Worm (Caenorhabditis elegans): ENCODE results near the gene ugt-20.

- no peak for TF ChIP-seq unc-62 (GFP tag; optimal IDR thresholded peaks at IDR 0.05 in 1 of 2)
- no peak for TF ChIP-seq unc-62 (tag; optimal IDR thresholded peaks at IDR 0.05)
- TF ChIP-seq jun-1 (tag; optimal IDR thresholded peaks at IDR 0.05) = no peak
- no peak for TF ChIP-seq daf-12 (tag; optimal IDR thresholded peaks at IDR 0.05)
- TF ChIP-seq vab-7 (GFP tag; IDR thresholded peaks at IDR 0.05) = no peak
- no peak for TF ChIP-seq fos-1 (tag; optimal IDR thresholded peaks at IDR 0.05)
- TF ChIP-seq unc-39 (tag; optimal IDR thresholded peaks at IDR 0.05) = no peak
- no peak for TF ChIP-seq madf-5 (GFP tag; IDR thresholded peaks at IDR 0.05)
- TF ChIP-seq lir-3 (tag; optimal IDR thresholded peaks at IDR 0.05) = no peak
- TF ChIP-seq lin-39 (tag; optimal IDR thresholded peaks at IDR 0.05) = no peak
- no peak for TF ChIP-seq ama-1 (optimal IDR thresholded peaks at IDR 0.05)
These were observed 16.4 kb upstream of the ugt-20 start for ce11 chrIV:6099770-6100169.

All from whole organism, L4 larva.